Fruit fly (Drosophila melanogaster) whole organism, embryonic: ENCODE results near the gene CG10300.

Experiments
- Ada2b ChIP-seq: fragments of 200-800 bp; sonication (Bioruptor generic); IDR thresholded peaks from 2 replicates; pipeline ENCODE4 v1.3.6; 2022; ENCODE audit warnings: missing biosample characterization, missing genetic modification characterization
- Aef1 ChIP-seq: fragments of 200-800 bp; sonication (Bioruptor generic); IDR thresholded peaks from 3 replicates; pipeline ENCODE4 v1.3.6; 2022; ENCODE audit warnings: missing biosample characterization, missing genetic modification characterization
- Awh ChIP-seq: fragments of 200-800 bp; sonication (Bioruptor generic); IDR thresholded peaks from 2 replicates; pipeline ENCODE4, ENCODE4 v1.3.6; 2022; ENCODE audit warnings: missing biosample characterization, missing genetic modification characterization
- B-H1 ChIP-seq: fragments of 200-800 bp; sonication (Bioruptor generic); IDR thresholded peaks from 3 replicates; pipeline ENCODE4 v1.3.6; 2022; ENCODE audit warnings: missing biosample characterization, missing genetic modification characterization
- B-H2 ChIP-seq: fragments of 200-800 bp; sonication (Bioruptor generic); optimal IDR thresholded peaks from 2 replicates; lab custom pipeline; 2018; ENCODE audit warnings: missing biosample characterization, mild to moderate bottlenecking, missing genetic modification characterization
- Blimp-1 ChIP-seq: fragments of 200-800 bp; sonication (Bioruptor generic); optimal IDR thresholded peaks from 3 replicates; lab custom pipeline; 2018; ENCODE audit warnings: missing biosample characterization, missing genetic modification characterization, mild to moderate bottlenecking, moderate library complexity, missing genetic modification reagents
- CG10267 ChIP-seq: fragments of 200-800 bp; sonication (Bioruptor generic); optimal IDR thresholded peaks from 2 replicates; lab custom pipeline; 2018; ENCODE audit warnings: missing biosample characterization, mild to moderate bottlenecking, missing genetic modification characterization, moderate library complexity
- CG10543 ChIP-seq: fragments of 200-800 bp; sonication (Bioruptor generic); optimal IDR thresholded peaks from 3 replicates; lab custom pipeline; 2017; ENCODE audit warnings: missing biosample characterization, mild to moderate bottlenecking, missing genetic modification characterization, moderate library complexity
- CG13894 ChIP-seq: fragments of 200-800 bp; sonication (Bioruptor generic); optimal IDR thresholded peaks from 3 replicates; lab custom pipeline; 2018; ENCODE audit warnings: missing biosample characterization, mild to moderate bottlenecking, missing genetic modification characterization, moderate library complexity
- CG16779 ChIP-seq: fragments of 200-800 bp; sonication (Bioruptor generic); IDR thresholded peaks from 2 replicates; pipeline ENCODE4 v1.3.6; 2022; ENCODE audit warnings: missing biosample characterization, missing genetic modification characterization
- CG2129 ChIP-seq: fragments of 200-800 bp; sonication (Bioruptor generic); IDR thresholded peaks from 2 replicates; pipeline ENCODE4 v1.3.6; 2022; ENCODE audit warnings: missing biosample characterization, missing genetic modification characterization; ENCODE audit not compliant: partially characterized antibody
- CG2202 ChIP-seq: fragments of 200-800 bp; sonication (Bioruptor generic); optimal IDR thresholded peaks from 2 replicates; lab custom pipeline; 2018; ENCODE audit warnings: missing biosample characterization, mild to moderate bottlenecking, missing genetic modification characterization
- CG31365 ChIP-seq: fragments of 200-800 bp; sonication (Bioruptor generic); optimal IDR thresholded peaks from 2 replicates; lab custom pipeline; 2018; ENCODE audit warnings: missing biosample characterization, mild to moderate bottlenecking, missing genetic modification characterization
- CG31441 ChIP-seq: fragments of 200-800 bp; sonication (Bioruptor generic); IDR thresholded peaks from 2 replicates; pipeline ENCODE4 v1.3.6; 2022; ENCODE audit warnings: missing biosample characterization, missing genetic modification characterization
- CG43689 ChIP-seq: fragments of 200-800 bp; sonication (Bioruptor generic); IDR thresholded peaks from 2 replicates; pipeline ENCODE4 v1.3.6; 2022; ENCODE audit warnings: missing biosample characterization, missing genetic modification characterization
- CG6654 ChIP-seq: fragments of 200-800 bp; sonication (Bioruptor generic); optimal IDR thresholded peaks from 2 replicates; lab custom pipeline; 2017; ENCODE audit warnings: missing biosample characterization, mild to moderate bottlenecking, missing genetic modification characterization
- CG6683 ChIP-seq: fragments of 200-800 bp; sonication (Bioruptor generic); optimal IDR thresholded peaks from 2 replicates; lab custom pipeline; 2017; ENCODE audit warnings: missing biosample characterization, mild to moderate bottlenecking, missing genetic modification characterization, missing genetic modification reagents
- CG6791 ChIP-seq: fragments of 200-800 bp; sonication (Bioruptor generic); IDR thresholded peaks from 3 replicates; pipeline ENCODE4 v1.3.6; 2022; ENCODE audit warnings: missing biosample characterization, missing genetic modification characterization; ENCODE audit not compliant: partially characterized antibody
- CG7839 ChIP-seq: fragments of 200-800 bp; sonication (Bioruptor generic); optimal IDR thresholded peaks from 3 replicates; lab custom pipeline; 2018; ENCODE audit warnings: missing biosample characterization, mild to moderate bottlenecking, missing genetic modification characterization, moderate library complexity
- Camta ChIP-seq: fragments of 200-800 bp; sonication (Bioruptor generic); optimal IDR thresholded peaks from 2 replicates; lab custom pipeline; 2016; ENCODE audit warnings: missing biosample characterization, missing genetic modification characterization
- D19A ChIP-seq: fragments of 200-800 bp; optimal IDR thresholded peaks from 3 replicates; lab custom pipeline; 2019; ENCODE audit warnings: missing biosample characterization, mild to moderate bottlenecking, missing genetic modification characterization, moderate library complexity
- Dad ChIP-seq: fragments of 200-800 bp; sonication (Bioruptor generic); optimal IDR thresholded peaks from 3 replicates; lab custom pipeline; 2016; ENCODE audit warnings: missing biosample characterization, missing genetic modification characterization
- Elba2 ChIP-seq: fragments of 200-800 bp; sonication (Bioruptor generic); optimal IDR thresholded peaks from 3 replicates; lab custom pipeline; 2016; ENCODE audit warnings: missing biosample characterization, missing genetic modification characterization
- Fer2 ChIP-seq: fragments of 200-800 bp; sonication (Bioruptor generic); optimal IDR thresholded peaks from 2 replicates; lab custom pipeline; 2018; ENCODE audit warnings: missing biosample characterization, mild to moderate bottlenecking, missing genetic modification characterization, moderate library complexity
- NC2α ChIP-seq: fragments of 200-800 bp; sonication (Bioruptor generic); optimal IDR thresholded peaks from 2 replicates; lab custom pipeline; 2016; ENCODE audit warnings: missing biosample characterization, missing genetic modification characterization
- Rfx ChIP-seq: fragments of 200-800 bp; sonication (Bioruptor generic); IDR thresholded peaks from 2 replicates; pipeline ENCODE4 v1.3.6; 2022; ENCODE audit warnings: missing biosample characterization, missing genetic modification characterization
- Six4 ChIP-seq: fragments of 200-800 bp; sonication (Bioruptor generic); optimal IDR thresholded peaks from 2 replicates; lab custom pipeline; 2016; ENCODE audit warnings: missing biosample characterization, missing genetic modification characterization
- Sox102F ChIP-seq: fragments of 200-800 bp; sonication (Bioruptor generic); optimal IDR thresholded peaks from 2 replicates; lab custom pipeline; 2018; ENCODE audit warnings: missing biosample characterization, mild to moderate bottlenecking, missing genetic modification characterization, moderate library complexity
- Ssrp ChIP-seq: fragments of 200-800 bp; sonication (Bioruptor generic); optimal IDR thresholded peaks from 2 replicates; lab custom pipeline; 2018; ENCODE audit warnings: missing biosample characterization, mild to moderate bottlenecking, missing genetic modification characterization, moderate library complexity
- Tbp ChIP-seq: fragments of >200 bp; optimal IDR thresholded peaks from 2 replicates; lab custom pipeline; 2018; ENCODE audit warnings: missing biosample characterization, missing genetic modification characterization
- Xrp1 ChIP-seq: fragments of 200-800 bp; sonication (Bioruptor generic); IDR thresholded peaks from 2 replicates; pipeline ENCODE4 v1.3.6; 2022; ENCODE audit warnings: missing biosample characterization, missing genetic modification characterization
- croc ChIP-seq: fragments of 200-800 bp; sonication (Bioruptor generic); conservative IDR thresholded peaks from 3 replicates; pipeline ENCODE4 v1.3.6; 2022; ENCODE audit warnings: missing biosample characterization, missing genetic modification characterization
- cwo ChIP-seq: fragments of 200-800 bp; sonication (Bioruptor generic); optimal IDR thresholded peaks from 3 replicates; lab custom pipeline; 2017; ENCODE audit warnings: missing biosample characterization, missing genetic modification characterization, mild to moderate bottlenecking, moderate library complexity, missing genetic modification reagents
- danr ChIP-seq: fragments of 200-800 bp; sonication (Bioruptor generic); IDR thresholded peaks from 2 replicates; pipeline ENCODE4 v1.3.6; 2022; ENCODE audit warnings: missing biosample characterization, missing genetic modification characterization
- dm ChIP-seq: fragments of 200-800 bp; sonication (Bioruptor generic); optimal IDR thresholded peaks from 3 replicates; lab custom pipeline; 2016; ENCODE audit warnings: missing biosample characterization, missing genetic modification characterization
- fd102C ChIP-seq: fragments of 200-800 bp; sonication (Bioruptor generic); optimal IDR thresholded peaks from 2 replicates; lab custom pipeline; 2018; ENCODE audit warnings: missing biosample characterization, mild to moderate bottlenecking, missing genetic modification characterization, moderate library complexity
- fd64A ChIP-seq: fragments of 200-800 bp; sonication (Bioruptor generic); optimal IDR thresholded peaks from 3 replicates; lab custom pipeline; 2018; ENCODE audit warnings: missing biosample characterization, mild to moderate bottlenecking, missing genetic modification characterization
- lmd ChIP-seq: fragments of 200-800 bp; sonication (Bioruptor generic); IDR thresholded peaks from 2 replicates; pipeline ENCODE4 v1.3.6; 2022; ENCODE audit warnings: missing biosample characterization, missing genetic modification characterization
- maf-S ChIP-seq: fragments of 200-800 bp; sonication (Bioruptor generic); optimal IDR thresholded peaks from 2 replicates; lab custom pipeline; 2016; ENCODE audit warnings: missing biosample characterization, missing genetic modification characterization
- mam ChIP-seq: fragments of 200-800 bp; sonication (Bioruptor generic); optimal IDR thresholded peaks from 3 replicates; lab custom pipeline; 2016; ENCODE audit warnings: missing biosample characterization, missing genetic modification characterization
- nau ChIP-seq: fragments of 200-800 bp; sonication (Bioruptor generic); optimal IDR thresholded peaks from 3 replicates; lab custom pipeline; 2017; ENCODE audit warnings: missing biosample characterization, mild to moderate bottlenecking, missing genetic modification characterization, missing genetic modification reagents
- pfk ChIP-seq: fragments of 200-800 bp; sonication (Bioruptor generic); optimal IDR thresholded peaks from 2 replicates; lab custom pipeline; 2018; ENCODE audit warnings: missing biosample characterization, mild to moderate bottlenecking, missing genetic modification characterization, moderate library complexity
- slbo ChIP-seq: fragments of 200-800 bp; sonication (Bioruptor generic); IDR thresholded peaks from 2 replicates; pipeline ENCODE4 v1.3.6; 2022; ENCODE audit warnings: missing biosample characterization, missing genetic modification characterization
- slp2 ChIP-seq: fragments of 200-800 bp; sonication (Bioruptor generic); optimal IDR thresholded peaks from 2 replicates; lab custom pipeline; 2016; ENCODE audit warnings: missing biosample characterization, missing genetic modification characterization
- sqz ChIP-seq: fragments of 200-800 bp; sonication (Bioruptor generic); optimal IDR thresholded peaks from 3 replicates; lab custom pipeline; 2018; ENCODE audit warnings: missing biosample characterization, mild to moderate bottlenecking, missing genetic modification characterization
- sr ChIP-seq: fragments of 200-800 bp; sonication (Bioruptor generic); IDR thresholded peaks from 3 replicates; pipeline ENCODE4 v1.3.6; 2022; ENCODE audit warnings: missing biosample characterization, missing genetic modification characterization
- unpg ChIP-seq: fragments of 200-800 bp; sonication (Bioruptor generic); optimal IDR thresholded peaks from 3 replicates; lab custom pipeline; 2018; ENCODE audit warnings: missing biosample characterization, mild to moderate bottlenecking, missing genetic modification characterization, moderate library complexity
- vvl ChIP-seq: fragments of 200-800 bp; sonication (Bioruptor generic); IDR thresholded peaks from 2 replicates; pipeline ENCODE4 v1.3.6; 2022; ENCODE audit warnings: missing biosample characterization, missing genetic modification characterization
- wor ChIP-seq: fragments of 200-800 bp; sonication (Bioruptor generic); IDR thresholded peaks from 2 replicates; pipeline ENCODE4 v1.3.6; 2022; ENCODE audit warnings: missing biosample characterization, missing genetic modification characterization

Gene CG10300

DNA sequence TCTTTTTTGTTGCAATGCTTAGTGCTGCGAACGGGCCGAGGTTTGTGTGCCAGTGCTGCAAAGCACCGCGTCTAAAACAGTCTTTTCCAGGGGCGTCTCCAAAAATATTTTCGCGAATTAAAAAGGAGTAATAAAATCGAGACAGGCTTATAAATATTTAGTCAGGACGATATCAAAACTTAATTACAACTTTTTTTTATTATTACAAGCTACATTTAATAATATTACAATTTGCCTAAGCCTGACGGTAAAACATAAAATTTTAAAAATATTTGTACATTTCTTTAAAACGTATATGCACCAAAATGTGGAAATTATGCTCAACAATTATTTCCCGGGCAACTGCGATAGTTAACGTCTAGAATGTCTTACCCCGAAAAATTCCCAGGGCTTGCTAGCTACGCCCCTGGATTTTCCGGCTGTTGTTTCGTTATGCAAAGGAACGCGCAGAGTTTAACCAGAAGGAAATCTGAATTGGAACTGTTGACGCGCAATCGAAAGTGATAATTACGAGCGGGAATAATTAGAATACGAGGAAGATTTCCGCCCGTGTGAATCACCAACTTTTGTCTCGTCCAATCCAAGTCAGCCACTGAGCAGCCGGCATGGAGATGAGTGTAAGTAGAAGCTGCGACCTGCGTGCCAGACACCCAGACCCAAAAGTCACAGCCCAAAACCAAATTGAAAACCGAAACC, 46.7 kb downstream of the CG10300 start, which contains the start of the genes PTPMT1 and Hrd3 (continued):
- TF ChIP-seq Sox102F (GFP tag; lab: Kevin White, UChicago) (peak; percentile 98), unpg (peak; percentile 97), NC2α (peak; percentile 95), CG13894 (tag; lab: Kevin White, UChicago) (peak; percentile 96), CG31365 (tag; lab: Kevin White, UChicago) (peak; percentile 78), danr (GFP tag; lab: Robert Waterston, UW) (peak; percentile 93), wor (GFP tag; lab: Robert Waterston, UW) (peak; percentile 94), CG10543 (peak; percentile 99), Six4 (GFP tag; lab: Kevin White, UChicago) (peak; percentile 98), lmd (peak; percentile 98), Dad (GFP tag; lab: Kevin White, UChicago) (peak; percentile 97), sr (GFP tag; lab: Robert Waterston, UW) (no peak; the same call in 2 of the 3 replicates), mam (GFP tag; lab: Kevin White, UChicago) (peak; percentile 98), pfk (GFP tag; lab: Kevin White, UChicago) (peak; percentile 64), Fer2 (tag; lab: Kevin White, UChicago) (peak; percentile 97), CG7839 (tag; lab: Kevin White, UChicago) (peak; percentile 99), nau (GFP tag; lab: Kevin White, UChicago) (no peak), Camta (GFP tag; lab: Kevin White, UChicago) (peak; percentile 97), Ssrp (tag; lab: Kevin White, UChicago) (peak; percentile 99), cwo (GFP tag; lab: Kevin White, UChicago) (peak; percentile 97), dm (GFP tag; lab: Kevin White, UChicago) (peak; percentile 92), CG6791 (GFP tag; lab: Robert Waterston, UW) (no peak), B-H2 (GFP tag; lab: Kevin White, UChicago) (peak; percentile 97), Ada2b (GFP tag; lab: Robert Waterston, UW) (peak; percentile 92), Tbp (GFP tag; lab: Kevin White, UChicago) (no peak), CG16779 (GFP tag; lab: Robert Waterston, UW) (peak; percentile 85), fd102C (GFP tag; lab: Kevin White, UChicago) (peak; percentile 73), CG6654 (GFP tag; lab: Kevin White, UChicago) (peak; percentile 93), croc (GFP tag; lab: Robert Waterston, UW) (peak; percentile 96), Rfx (peak; percentile 97), Xrp1 (peak; percentile 97), D19A (tag; lab: Kevin White, UChicago) (peak; percentile 96), CG2129 (GFP tag; lab: Robert Waterston, UW) (no peak), B-H1 (GFP tag; lab: Robert Waterston, UW) (peak; percentile 92), vvl (peak; percentile 96), slbo (GFP tag; lab: Robert Waterston, UW) (peak; percentile 98), maf-S (GFP tag; lab: Kevin White, UChicago) (peak; percentile 97), CG31441 (GFP tag; lab: Robert Waterston, UW) (peak; percentile 99), CG43689 (peak; percentile 82), Awh (GFP tag; lab: Robert Waterston, UW) (peak; percentile 92), Elba2 (peak; percentile 92), CG6683 (GFP tag; lab: Kevin White, UChicago) (peak; percentile 95), Blimp-1 (GFP tag; lab: Kevin White, UChicago) (peak; percentile 95), slp2 (GFP tag; lab: Kevin White, UChicago) (peak; percentile 97), CG10267 (tag; lab: Kevin White, UChicago) (peak; percentile 98), fd64A (GFP tag; lab: Kevin White, UChicago) (peak; percentile 84), Aef1 (GFP tag; lab: Robert Waterston, UW) (peak; percentile 95), CG2202 (tag; lab: Kevin White, UChicago) (peak; percentile 97), sqz (peak; percentile 98)
